Fruit fly (Drosophila melanogaster): ENCODE data around the gene CG9168.
"Not testable (repeated sequence)": the region's sequence is repeated elsewhere in the genome, so short reads cannot be mapped to it uniquely, and the experiment has no call there.

The CG9168 gene

dm6 chr3L:1379741-1380465, 31.0 kb upstream of the CG9168 start:
- no peak for TF ChIP-seq Myc (optimal IDR thresholded peaks at IDR 0.05)
- TF ChIP-seq psq (optimal IDR thresholded peaks at IDR 0.05) = no peak
- no peak for TF ChIP-seq h (optimal IDR thresholded peaks at IDR 0.05)

- TF ChIP-seq psq (optimal IDR thresholded peaks at IDR 0.05) (no peak), insv (optimal IDR thresholded peaks at IDR 0.05) (no peak), h (optimal IDR thresholded peaks at IDR 0.05) (no peak)
Observed at dm6 chr3L:1380959-1381358, 29.9 kb upstream of the CG9168 start.

dm6 chr3L:1385683-1386246, 25.1 kb upstream of the CG9168 start:
- no peak for TF ChIP-seq Sin3A (optimal IDR thresholded peaks at IDR 0.05)
- no peak for TF ChIP-seq ttk (optimal IDR thresholded peaks at IDR 0.05)
- no peak for TF ChIP-seq psq (optimal IDR thresholded peaks at IDR 0.05)
- no peak for TF ChIP-seq h (optimal IDR thresholded peaks at IDR 0.05)
- TF ChIP-seq insv (optimal IDR thresholded peaks at IDR 0.05) = no peak
- TF ChIP-seq Myc (optimal IDR thresholded peaks at IDR 0.05) = no peak

- TF ChIP-seq insv (optimal IDR thresholded peaks at IDR 0.05) (no peak), ttk (optimal IDR thresholded peaks at IDR 0.05) (no peak), psq (optimal IDR thresholded peaks at IDR 0.05) (no peak), h (optimal IDR thresholded peaks at IDR 0.05) (no peak), Sin3A (optimal IDR thresholded peaks at IDR 0.05) (no peak)
Observed at dm6 chr3L:1388094-1388493, 22.8 kb upstream of the CG9168 start.

- TF ChIP-seq Sin3A (optimal IDR thresholded peaks at IDR 0.05) = no peak
- no peak for TF ChIP-seq h (optimal IDR thresholded peaks at IDR 0.05)
- TF ChIP-seq insv (optimal IDR thresholded peaks at IDR 0.05) = no peak
- no peak for TF ChIP-seq psq (optimal IDR thresholded peaks at IDR 0.05)
- TF ChIP-seq Myc (optimal IDR thresholded peaks at IDR 0.05) = no peak
- no peak for TF ChIP-seq ttk (optimal IDR thresholded peaks at IDR 0.05)
Observed at dm6 chr3L:1388862-1389261, 22.0 kb upstream of the CG9168 start.

- TF ChIP-seq Myc (optimal IDR thresholded peaks at IDR 0.05) (no peak), insv (optimal IDR thresholded peaks at IDR 0.05) (no peak), psq (optimal IDR thresholded peaks at IDR 0.05) (no peak), Sin3A (optimal IDR thresholded peaks at IDR 0.05) (no peak)
Observed at dm6 chr3L:1390410-1390809, 20.4 kb upstream of the CG9168 start.

- no peak for TF ChIP-seq ttk (optimal IDR thresholded peaks at IDR 0.05)
- no peak for TF ChIP-seq psq (optimal IDR thresholded peaks at IDR 0.05)
- no peak for TF ChIP-seq Myc (optimal IDR thresholded peaks at IDR 0.05)
- TF ChIP-seq h (optimal IDR thresholded peaks at IDR 0.05) = no peak
- no peak for TF ChIP-seq insv (optimal IDR thresholded peaks at IDR 0.05)
- TF ChIP-seq Sin3A (optimal IDR thresholded peaks at IDR 0.05) = no peak
Observed at dm6 chr3L:1391993-1392952, 18.6 kb upstream of the CG9168 start.

- no peak for TF ChIP-seq insv (optimal IDR thresholded peaks at IDR 0.05)
- TF ChIP-seq psq (optimal IDR thresholded peaks at IDR 0.05) = no peak
- no peak for TF ChIP-seq ttk (optimal IDR thresholded peaks at IDR 0.05)
- TF ChIP-seq h (optimal IDR thresholded peaks at IDR 0.05) = no peak
- no peak for TF ChIP-seq Myc (optimal IDR thresholded peaks at IDR 0.05)
- no peak for TF ChIP-seq Sin3A (optimal IDR thresholded peaks at IDR 0.05)
Observed at dm6 chr3L:1394463-1394862, 16.4 kb upstream of the CG9168 start.

- not testable (repeated sequence) for TF ChIP-seq Sin3A, Myc, h (optimal IDR thresholded peaks at IDR 0.05)
Observed at dm6 chr3L:1398286-1398685, 12.6 kb upstream of the CG9168 start, which contains the start of gene CG32320. TSS of gene CG32320 (plus strand) at chr3L:1398586.

dm6 chr3L:1401364-1401978, 9.4 kb upstream of the CG9168 start:
- no peak for TF ChIP-seq psq (optimal IDR thresholded peaks at IDR 0.05)
- no peak for TF ChIP-seq ttk (optimal IDR thresholded peaks at IDR 0.05)
- TF ChIP-seq h (optimal IDR thresholded peaks at IDR 0.05) = no peak
- no peak for TF ChIP-seq Myc (optimal IDR thresholded peaks at IDR 0.05)
- TF ChIP-seq Sin3A (optimal IDR thresholded peaks at IDR 0.05) = no peak
- no peak for TF ChIP-seq insv (optimal IDR thresholded peaks at IDR 0.05)

- no peak for TF ChIP-seq insv (optimal IDR thresholded peaks at IDR 0.05)
- TF ChIP-seq Sin3A (optimal IDR thresholded peaks at IDR 0.05) = no peak
- TF ChIP-seq Myc (optimal IDR thresholded peaks at IDR 0.05) = no peak
- TF ChIP-seq ttk (optimal IDR thresholded peaks at IDR 0.05) = no peak
- TF ChIP-seq h (optimal IDR thresholded peaks at IDR 0.05) = no peak
- no peak for TF ChIP-seq psq (optimal IDR thresholded peaks at IDR 0.05)
Observed at dm6 chr3L:1402152-1402551, 8.7 kb upstream of the CG9168 start.

- TF ChIP-seq psq (optimal IDR thresholded peaks at IDR 0.05) = no peak
- TF ChIP-seq insv (optimal IDR thresholded peaks at IDR 0.05) = no peak
- no peak for TF ChIP-seq Sin3A (optimal IDR thresholded peaks at IDR 0.05)
- TF ChIP-seq Myc (optimal IDR thresholded peaks at IDR 0.05) = no peak
- TF ChIP-seq ttk (optimal IDR thresholded peaks at IDR 0.05) = no peak
- no peak for TF ChIP-seq h (optimal IDR thresholded peaks at IDR 0.05)
Observed at dm6 chr3L:1404549-1404948, 6.3 kb upstream of the CG9168 start.

Data from Kc167 (cell line).